Fruit fly (Drosophila melanogaster): ENCODE measurements around the gene CG13724.

- no peak for TF ChIP-seq CG8478 (optimal IDR thresholded peaks at IDR 0.05)
- no peak for TF ChIP-seq CTCF (optimal IDR thresholded peaks at IDR 0.05)
Measured at dm6 chr3L:17362940-17363339, 40.3 kb downstream of the CG13724 start.
